Worm (Caenorhabditis elegans) whole organism, late embryonic: Measurements from ENCODE around the gene bus-8B.
A peak's percentile ranks its signal among the peaks of the same experiment; 100 is the strongest.

ENCODE experiments used
- C38D4.7 ChIP-seq: fragments of 200-800 bp; sonication (Bioruptor generic); optimal IDR thresholded peaks from 2 replicates; lab custom pipeline; 2018; ENCODE audit warnings: mild to moderate bottlenecking, missing genetic modification characterization, moderate library complexity, missing compliant biosample characterization
- F13H6.1 ChIP-seq: sonication (generic microtip); optimal IDR thresholded peaks from 2 replicates; lab custom pipeline; 2016; ENCODE audit warnings: missing genetic modification characterization, missing compliant biosample characterization
- T23F11.4 ChIP-seq: fragments of 200-800 bp; sonication (Bioruptor generic); optimal IDR thresholded peaks from 2 replicates; lab custom pipeline; 2018; ENCODE audit warnings: mild to moderate bottlenecking, missing genetic modification characterization, missing compliant biosample characterization
- Y22D7AL.16 ChIP-seq: sonication (generic microtip); optimal IDR thresholded peaks from 2 replicates; lab custom pipeline; 2016; ENCODE audit warnings: missing genetic modification characterization, missing compliant biosample characterization
- ahr-1 ChIP-seq: sonication (generic microtip); optimal IDR thresholded peaks from 2 replicates; lab custom pipeline; 2016; ENCODE audit warnings: missing genetic modification characterization, missing compliant biosample characterization
- ceh-18 ChIP-seq: sonication (generic microtip); optimal IDR thresholded peaks from 2 replicates; lab custom pipeline; 2016; ENCODE audit warnings: missing genetic modification characterization, missing compliant biosample characterization
- ceh-2 ChIP-seq: sonication (generic microtip); optimal IDR thresholded peaks from 2 replicates; lab custom pipeline; 2016; ENCODE audit warnings: missing genotype, missing genetic modification characterization, missing compliant biosample characterization
- ceh-31 ChIP-seq: sonication (generic microtip); optimal IDR thresholded peaks from 2 replicates; lab custom pipeline; 2016; ENCODE audit warnings: missing genetic modification characterization, missing compliant biosample characterization
- ceh-45 ChIP-seq: fragments of 200-800 bp; sonication (Bioruptor generic); IDR thresholded peaks from 2 replicates; pipeline ENCODE4 v1.3.6; 2022; ENCODE audit warnings: missing genetic modification reagents, missing genetic modification characterization, missing compliant biosample characterization
- ceh-48 ChIP-seq: sonication (generic microtip); optimal IDR thresholded peaks from 2 replicates; lab custom pipeline; 2016; ENCODE audit warnings: missing genetic modification characterization, inconsistent platforms, missing compliant biosample characterization
- ceh-6 ChIP-seq: fragments of 200-800 bp; sonication (Bioruptor generic); optimal IDR thresholded peaks from 2 replicates; lab custom pipeline; 2018; ENCODE audit warnings: mild to moderate bottlenecking, missing genetic modification characterization, missing compliant biosample characterization
- ceh-9 ChIP-seq: sonication (generic microtip); optimal IDR thresholded peaks from 2 replicates; lab custom pipeline; 2016; ENCODE audit warnings: mild to moderate bottlenecking, missing genetic modification characterization, inconsistent platforms, missing compliant biosample characterization
- elt-2 ChIP-seq: sonication (generic microtip); optimal IDR thresholded peaks from 2 replicates; lab custom pipeline; 2016; ENCODE audit warnings: missing genetic modification reagents, missing genetic modification characterization, missing compliant biosample characterization
- eyg-1 ChIP-seq: sonication (generic microtip); optimal IDR thresholded peaks from 2 replicates; lab custom pipeline; 2016; ENCODE audit warnings: missing genotype, missing genetic modification characterization, missing compliant biosample characterization
- fkh-10 ChIP-seq: fragments of 150-350 bp; optimal IDR thresholded peaks from 2 replicates; lab custom pipeline; 2014; ENCODE audit warnings: missing biosample characterization, missing genetic modification reagents, missing genetic modification characterization
- gmeb-2 ChIP-seq: sonication (generic microtip); optimal IDR thresholded peaks from 2 replicates; lab custom pipeline; 2016; ENCODE audit warnings: missing genetic modification characterization, inconsistent platforms, missing compliant biosample characterization
- hlh-13 ChIP-seq: fragments of 200-800 bp; sonication (Bioruptor generic); optimal IDR thresholded peaks from 2 replicates; lab custom pipeline; 2018; ENCODE audit warnings: mild to moderate bottlenecking, missing genetic modification characterization, missing compliant biosample characterization
- hlh-15 ChIP-seq: sonication (generic microtip); optimal IDR thresholded peaks from 2 replicates; lab custom pipeline; 2016; ENCODE audit warnings: missing genetic modification characterization, missing compliant biosample characterization
- hlh-30 ChIP-seq: sonication (generic microtip); optimal IDR thresholded peaks from 2 replicates; lab custom pipeline; 2017; ENCODE audit warnings: antibody characterized with exemption, missing genetic modification characterization, missing compliant biosample characterization; ENCODE audit not compliant: insufficient read depth
- hlh-6 ChIP-seq: sonication (generic microtip); optimal IDR thresholded peaks from 2 replicates; lab custom pipeline; 2016; ENCODE audit warnings: missing genotype, missing genetic modification characterization, missing compliant biosample characterization
- hlh-8 ChIP-seq: sonication (generic microtip); optimal IDR thresholded peaks from 2 replicates; lab custom pipeline; 2016; ENCODE audit warnings: missing genotype, missing genetic modification characterization, missing compliant biosample characterization
- lim-6 ChIP-seq: sonication (generic microtip); optimal IDR thresholded peaks from 2 replicates; lab custom pipeline; 2016; ENCODE audit warnings: missing genetic modification characterization, missing compliant biosample characterization
- nhr-11 ChIP-seq: fragments of 150-350 bp; optimal IDR thresholded peaks from 2 replicates; lab custom pipeline; 2014; ENCODE audit warnings: missing biosample characterization, missing genetic modification characterization
- odd-2 ChIP-seq: sonication (generic microtip); optimal IDR thresholded peaks from 2 replicates; lab custom pipeline; 2017; ENCODE audit warnings: antibody characterized with exemption, mild to moderate bottlenecking, missing genetic modification characterization, missing compliant biosample characterization
- pat-9 ChIP-seq: fragments of 200-800 bp; sonication (Bioruptor generic); optimal IDR thresholded peaks from 2 replicates; lab custom pipeline; 2018; ENCODE audit warnings: mild to moderate bottlenecking, missing genetic modification characterization, moderate library complexity, missing compliant biosample characterization
- sox-2 ChIP-seq: fragments of 200-800 bp; sonication (Bioruptor generic); IDR thresholded peaks from 2 replicates; pipeline ENCODE4 v1.3.6; 2022; ENCODE audit warnings: missing genetic modification reagents, missing genetic modification characterization, missing compliant biosample characterization
- sox-4 ChIP-seq: sonication (generic microtip); optimal IDR thresholded peaks from 2 replicates; lab custom pipeline; 2017; ENCODE audit warnings: mild to moderate bottlenecking, missing genetic modification characterization, inconsistent platforms, missing compliant biosample characterization
- tbx-2 ChIP-seq: sonication (generic microtip); optimal IDR thresholded peaks from 2 replicates; lab custom pipeline; 2016; ENCODE audit warnings: missing genetic modification characterization, missing compliant biosample characterization
- unc-42 ChIP-seq: sonication (generic microtip); optimal IDR thresholded peaks from 2 replicates; lab custom pipeline; 2016; ENCODE audit warnings: missing genotype, missing genetic modification characterization, missing compliant biosample characterization
- zip-5 ChIP-seq: sonication (generic microtip); optimal IDR thresholded peaks from 2 replicates; lab custom pipeline; 2016; ENCODE audit warnings: missing genetic modification characterization, missing compliant biosample characterization
- ztf-16 ChIP-seq: sonication (generic microtip); optimal IDR thresholded peaks from 2 replicates; lab custom pipeline; 2017; ENCODE audit warnings: missing genetic modification characterization, missing compliant biosample characterization

Gene bus-8B

DNA sequence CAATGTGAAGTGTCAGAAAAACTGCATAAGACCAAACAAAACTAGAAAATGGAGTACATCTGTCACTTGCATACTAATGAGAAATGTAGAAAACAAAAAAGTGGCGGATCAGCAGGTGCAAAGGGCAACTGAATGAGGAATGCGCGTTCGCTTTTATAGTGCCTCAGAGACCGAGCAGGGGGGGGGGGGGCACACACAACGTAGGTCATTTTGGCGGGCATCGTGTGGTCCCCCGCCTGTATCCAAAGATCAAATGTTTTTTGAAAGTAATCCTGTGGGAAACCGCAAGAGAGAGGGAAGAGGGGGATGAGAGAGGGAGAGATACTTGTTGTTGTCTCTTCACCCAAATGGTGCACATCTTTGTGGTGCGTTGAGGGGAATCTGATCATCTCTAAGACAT is 25.2 kb downstream of the bus-8B start (continued):
- TF ChIP-seq odd-2 (tag; lab: Kevin White, UChicago) (no peak), nhr-11 (tag; lab: Kevin White, UChicago) (no peak), ztf-16 (tag; lab: Kevin White, UChicago) (no peak), ceh-31 (tag; lab: Kevin White, UChicago) (peak; percentile 49)

DNA sequence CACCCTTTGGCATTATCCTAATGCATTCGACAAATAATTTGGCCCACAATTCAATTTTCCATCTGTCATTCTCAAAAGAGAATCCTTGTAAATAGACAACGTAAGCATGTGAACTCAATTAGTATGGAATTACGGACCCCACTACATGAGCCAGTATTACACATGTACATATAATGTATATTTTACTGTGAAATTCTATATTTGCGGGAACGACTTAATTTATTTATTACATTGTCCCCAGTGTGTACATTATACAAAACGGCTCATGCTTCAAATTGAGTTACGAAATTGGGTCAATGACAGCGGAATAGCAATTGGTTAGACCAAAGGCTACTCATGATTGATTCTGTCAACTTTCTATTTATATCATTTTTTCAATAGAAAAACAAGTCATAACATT is 26.4 kb downstream of the bus-8B start:
- TF ChIP-seq ceh-31 (tag; lab: Kevin White, UChicago) (peak; percentile 56), elt-2 (tag; lab: Kevin White, UChicago) (no peak), F13H6.1 (no peak), unc-42 (peak; percentile 96), eyg-1 (tag; lab: Kevin White, UChicago) (no peak)

DNA sequence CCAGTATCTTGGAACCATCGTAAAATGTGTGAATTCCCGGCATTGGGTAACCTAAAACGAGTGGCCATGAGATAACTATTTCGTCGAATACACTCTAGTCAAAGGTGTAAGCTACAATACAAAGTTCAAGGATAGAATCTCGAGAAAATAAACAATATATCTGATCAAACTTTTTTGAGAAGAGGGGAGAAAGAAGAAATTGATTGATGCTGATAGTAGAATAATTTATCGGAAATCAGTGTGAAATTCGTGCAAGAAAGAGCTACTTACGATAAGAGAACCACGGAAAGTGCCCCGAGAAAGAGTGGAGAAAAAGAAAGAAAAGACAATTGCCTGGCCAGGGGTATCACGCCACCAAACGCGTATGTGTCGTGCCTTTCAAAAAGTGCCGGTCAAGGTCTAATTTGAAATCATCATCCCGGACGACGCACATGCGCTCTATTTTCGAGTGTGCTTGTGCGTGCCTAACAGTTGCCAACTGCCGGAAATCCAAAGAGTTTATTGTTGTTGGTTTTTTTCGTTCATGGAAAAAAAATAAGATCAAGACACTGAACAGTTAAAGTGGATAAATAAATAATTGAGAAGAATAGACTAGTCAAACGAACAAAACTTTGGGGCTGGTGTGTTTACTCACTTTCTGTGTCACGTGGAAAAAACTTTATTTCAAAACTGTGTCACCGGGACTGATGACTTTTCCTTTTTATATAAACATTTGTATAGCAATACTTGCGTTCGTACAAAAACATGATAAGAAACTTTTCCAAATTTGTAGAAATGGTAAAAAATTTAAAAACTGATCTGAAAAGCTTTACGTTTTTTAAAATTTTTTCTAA is 29.9 kb downstream of the bus-8B start, which contains the start of gene mboa-3:
Gene mboa-3, minus strand, starts transcription at position 51 of the 833 bp plus-strand sequence.
- TF ChIP-seq tbx-2: no peak
- TF ChIP-seq elt-2 (tag; lab: Kevin White, UChicago): peak; percentile 43

DNA sequence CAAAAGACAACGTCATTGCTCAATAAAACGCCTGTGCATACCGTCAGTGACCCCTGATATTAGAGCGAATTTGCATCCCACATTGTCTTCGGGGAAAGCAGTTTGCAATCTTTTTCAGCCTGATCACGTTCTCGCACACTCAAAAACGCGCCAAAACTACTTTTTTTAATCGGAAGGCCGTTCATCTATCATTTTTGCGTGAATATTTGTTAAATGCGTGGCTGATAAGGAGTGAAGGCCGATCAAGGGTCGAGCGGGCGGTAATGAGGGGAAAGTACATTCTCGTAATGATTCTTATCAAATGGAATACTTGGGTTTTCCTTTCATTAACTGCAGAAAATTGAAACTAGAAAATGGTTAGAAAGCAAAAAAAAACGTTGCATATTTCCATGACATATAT is 31.1 kb downstream of the bus-8B start:
- TF ChIP-seq hlh-15: no peak

DNA sequence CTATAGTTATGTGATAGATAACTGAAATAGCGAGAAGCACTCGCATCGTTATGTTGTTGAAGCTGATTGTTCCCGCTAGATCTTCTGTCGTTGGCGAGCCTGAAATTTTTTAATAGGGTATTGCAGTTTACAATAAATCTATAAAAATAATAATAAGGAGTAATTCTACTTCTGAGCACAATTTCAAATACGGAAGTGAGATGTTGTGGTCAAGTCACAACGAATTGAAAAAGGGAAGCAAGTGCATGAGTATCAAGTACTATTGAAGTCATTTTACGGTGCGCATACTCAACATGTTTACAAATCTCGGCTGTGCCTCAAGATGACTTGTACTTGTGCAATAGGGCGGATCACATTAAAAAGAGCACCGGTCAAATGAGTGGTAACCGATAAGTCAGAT is 45.3 kb downstream of the bus-8B start, which contains the start of gene lgx-1:
Gene lgx-1, minus strand, starts transcription at position 101 of the 400 bp plus-strand sequence.
- TF ChIP-seq ceh-45 (GFP tag; lab: Robert Waterston, UW) (no peak), ceh-18 (no peak), C38D4.7 (GFP tag; lab: Kevin White, UChicago) (no peak), ceh-9 (tag; lab: Kevin White, UChicago) (no peak), ceh-2 (tag; lab: Kevin White, UChicago) (no peak), hlh-8 (tag; lab: Kevin White, UChicago) (no peak), sox-2 (GFP tag; lab: Robert Waterston, UW) (no peak), fkh-10 (GFP tag; lab: Kevin White, UChicago) (no peak), hlh-30 (no peak), sox-4 (tag; lab: Kevin White, UChicago) (no peak), hlh-15 (no peak), hlh-13 (GFP tag; lab: Kevin White, UChicago) (no peak), F13H6.1 (no peak), pat-9 (no peak), zip-5 (tag; lab: Kevin White, UChicago) (no peak), ceh-6 (GFP tag; lab: Kevin White, UChicago) (no peak)
- TF ChIP-seq, all 69 proteins: peak for 0

DNA sequence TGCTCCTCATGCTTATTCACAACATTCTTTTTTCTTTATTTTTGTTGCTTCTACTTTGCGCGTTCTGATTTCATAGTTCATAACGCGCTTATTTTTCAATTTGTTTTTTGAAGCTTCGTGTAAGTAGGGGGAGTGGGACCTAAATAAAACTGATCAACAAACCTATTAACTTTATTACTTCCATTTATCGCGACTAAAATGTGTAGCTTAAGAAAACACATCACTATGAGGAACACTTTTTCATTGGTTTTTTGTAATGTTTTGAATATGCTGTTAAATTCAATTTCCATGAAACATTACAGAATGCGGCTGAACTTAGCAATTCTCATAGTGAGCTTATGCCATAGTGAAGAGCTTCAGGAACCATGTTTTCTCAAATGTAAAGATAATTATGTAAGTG is 50.5 kb downstream of the bus-8B start, which contains the start of gene C54G7.1:
Gene C54G7.1, plus strand, starts transcription at position 301 of the 400 bp plus-strand sequence.
- no peak for TF ChIP-seq hlh-6 (tag; lab: Kevin White, UChicago)
- TF ChIP-seq ahr-1 (tag; lab: Kevin White, UChicago): no peak
- no peak for TF ChIP-seq lim-6 (tag; lab: Kevin White, UChicago)
- TF ChIP-seq ceh-48 (tag; lab: Kevin White, UChicago): no peak
- no peak for TF ChIP-seq T23F11.4 (GFP tag; lab: Kevin White, UChicago)
- TF ChIP-seq gmeb-2 (tag; lab: Kevin White, UChicago): no peak
- no peak for TF ChIP-seq Y22D7AL.16 (tag; lab: Kevin White, UChicago)
